Fruit fly (Drosophila melanogaster) Kc167 (cell line): ENCODE measurements around the gene CG7382.

Experiments used
- Myc ChIP-seq: fragments of >200 bp; optimal IDR thresholded peaks from 2 replicates; lab custom pipeline; 2017; ENCODE audit warnings: missing external identifiers
- Sin3A ChIP-seq: fragments of >200 bp; optimal IDR thresholded peaks from 2 replicates; lab custom pipeline; 2018; ENCODE audit warnings: missing external identifiers
- h ChIP-seq: fragments of >200 bp; optimal IDR thresholded peaks from 3 replicates; lab custom pipeline; 2018; ENCODE audit warnings: missing external identifiers
- insv ChIP-seq: fragments of >200 bp; optimal IDR thresholded peaks from 3 replicates; lab custom pipeline; 2018; ENCODE audit warnings: missing external identifiers
- psq ChIP-seq: fragments of >200 bp; optimal IDR thresholded peaks from 2 replicates; lab custom pipeline; 2017; ENCODE audit warnings: missing external identifiers
- ttk ChIP-seq: sonication (Bioruptor generic); optimal IDR thresholded peaks from 2 replicates; lab custom pipeline; 2017; ENCODE audit warnings: missing external identifiers

CG7382 gene

dm6 chr2L:5519846-5520384, at the start of gene CG7382, which contains the start of gene cl:
TSS of gene CG7382 (minus strand) at chr2L:5519896.
TSS of gene cl (plus strand) at chr2L:5520135.
- TF ChIP-seq psq (lab: Kevin White, UChicago), result no peak
- TF ChIP-seq insv (lab: Kevin White, UChicago), result no peak
- TF ChIP-seq Sin3A (lab: Kevin White, UChicago), result no peak
- TF ChIP-seq h (lab: Kevin White, UChicago), result no peak
- TF ChIP-seq Myc, result no peak
- no peak for TF ChIP-seq ttk (lab: Kevin White, UChicago)

dm6 chr2L:5567103-5567502, 47.4 kb upstream of the CG7382 start:
- TF ChIP-seq psq (lab: Kevin White, UChicago) (no peak), Myc (no peak), h (lab: Kevin White, UChicago) (no peak), insv (lab: Kevin White, UChicago) (no peak), ttk (lab: Kevin White, UChicago) (no peak), Sin3A (lab: Kevin White, UChicago) (no peak)

dm6 chr2L:5558809-5559392, 39.2 kb upstream of the CG7382 start, which contains the start of gene GluRIIB:
TSS of gene GluRIIB (plus strand) at chr2L:5559342.
- TF ChIP-seq ttk (lab: Kevin White, UChicago) (no peak), Sin3A (lab: Kevin White, UChicago) (no peak), Myc (no peak), insv (lab: Kevin White, UChicago) (no peak), h (lab: Kevin White, UChicago) (no peak), psq (lab: Kevin White, UChicago) (no peak)

dm6 chr2L:5554818-5555217, 35.1 kb upstream of the CG7382 start, which contains the start of gene GluRIIA:
TSS of gene GluRIIA (plus strand) at chr2L:5555072.
- TF ChIP-seq insv (lab: Kevin White, UChicago), result no peak
- TF ChIP-seq psq (lab: Kevin White, UChicago), result no peak
- TF ChIP-seq ttk (lab: Kevin White, UChicago), result no peak
- TF ChIP-seq Sin3A (lab: Kevin White, UChicago), result no peak
- TF ChIP-seq Myc, result no peak
- TF ChIP-seq h (lab: Kevin White, UChicago), result no peak

dm6 chr2L:5553750-5554149, 34.1 kb upstream of the CG7382 start, which contains the start of the genes CG14013 and CG14017:
TSS of gene CG14013 (minus strand) at chr2L:5553850.
TSS of gene CG14017 (plus strand) at chr2L:5553897.
- TF ChIP-seq insv (lab: Kevin White, UChicago) (no peak), Myc (no peak), psq (lab: Kevin White, UChicago) (no peak), h (lab: Kevin White, UChicago) (no peak), Sin3A (lab: Kevin White, UChicago) (no peak), ttk (lab: Kevin White, UChicago) (no peak)

- no peak for TF ChIP-seq Sin3A (lab: Kevin White, UChicago)
- no peak for TF ChIP-seq Myc
- TF ChIP-seq h (lab: Kevin White, UChicago), result no peak
These were observed 31.8 kb upstream of the CG7382 start, which contains the start of gene CG18269 for dm6 chr2L:5551538-5551937. TSS of gene CG18269 (plus strand) at chr2L:5551838.

dm6 chr2L:5550735-5551134, 31.0 kb upstream of the CG7382 start, which contains the start of gene CG14014:
TSS of gene CG14014 (minus strand) at chr2L:5550835.
- TF ChIP-seq insv (lab: Kevin White, UChicago) (no peak), h (lab: Kevin White, UChicago) (no peak), Myc (no peak), ttk (lab: Kevin White, UChicago) (no peak), Sin3A (lab: Kevin White, UChicago) (no peak), psq (lab: Kevin White, UChicago) (no peak)

dm6 chr2L:5547288-5547777, 27.6 kb upstream of the CG7382 start:
- TF ChIP-seq Myc, result no peak
- TF ChIP-seq h (lab: Kevin White, UChicago), result no peak
- no peak for TF ChIP-seq Sin3A (lab: Kevin White, UChicago)
- no peak for TF ChIP-seq ttk (lab: Kevin White, UChicago)
- TF ChIP-seq insv (lab: Kevin White, UChicago), result no peak
- TF ChIP-seq psq (lab: Kevin White, UChicago), result no peak

- TF ChIP-seq h (lab: Kevin White, UChicago) (no peak), Myc (no peak), Sin3A (lab: Kevin White, UChicago) (no peak), ttk (lab: Kevin White, UChicago) (no peak), insv (lab: Kevin White, UChicago) (no peak), psq (lab: Kevin White, UChicago) (no peak)
These were observed 27.0 kb upstream of the CG7382 start, which contains the start of gene Oscillin for dm6 chr2L:5546518-5547287. TSS of gene Oscillin (plus strand) at chr2L:5547086.

- no peak for TF ChIP-seq psq (lab: Kevin White, UChicago)
- TF ChIP-seq insv (lab: Kevin White, UChicago), result no peak
- no peak for TF ChIP-seq Sin3A (lab: Kevin White, UChicago)
- no peak for TF ChIP-seq h (lab: Kevin White, UChicago)
- TF ChIP-seq ttk (lab: Kevin White, UChicago), result no peak
- TF ChIP-seq Myc, result no peak
These were observed 26.5 kb upstream of the CG7382 start for dm6 chr2L:5546207-5546517.

- no peak for TF ChIP-seq Myc
- no peak for TF ChIP-seq h (lab: Kevin White, UChicago)
- no peak for TF ChIP-seq Sin3A (lab: Kevin White, UChicago)
- no peak for TF ChIP-seq insv (lab: Kevin White, UChicago)
- no peak for TF ChIP-seq ttk (lab: Kevin White, UChicago)
- no peak for TF ChIP-seq psq (lab: Kevin White, UChicago)
These were observed 23.3 kb upstream of the CG7382 start for dm6 chr2L:5542944-5543515.
